Worm (Caenorhabditis elegans) whole organism, L1 larva: ENCODE measurements around the gene elt-7.

ENCODE experiments used
- C04F5.9 ChIP-seq: sonication (generic microtip); optimal IDR thresholded peaks from 2 replicates; lab custom pipeline; 2016; ENCODE audit warnings: missing genetic modification characterization, missing compliant biosample characterization
- C16A3.4 ChIP-seq: fragments of 150-350 bp; optimal IDR thresholded peaks from 2 replicates; lab custom pipeline; 2014; ENCODE audit warnings: missing biosample characterization, missing genetic modification characterization
- C34B4.2 ChIP-seq: sonication (generic microtip); optimal IDR thresholded peaks from 2 replicates; lab custom pipeline; 2017; ENCODE audit warnings: mild to moderate bottlenecking, missing genetic modification characterization, missing compliant biosample characterization
- F16B12.6 ChIP-seq: fragments of 150-350 bp; optimal IDR thresholded peaks from 2 replicates; lab custom pipeline; 2014; ENCODE audit warnings: missing biosample characterization, missing genetic modification characterization
- alr-1 ChIP-seq: fragments of 200-800 bp; sonication (Bioruptor generic); optimal IDR thresholded peaks from 2 replicates; lab custom pipeline; 2018; ENCODE audit warnings: borderline replicate concordance, mild to moderate bottlenecking, missing genetic modification characterization, missing compliant biosample characterization
- aly-2 ChIP-seq: fragments of 150-350 bp; optimal IDR thresholded peaks from 2 replicates; lab custom pipeline; 2014; ENCODE audit warnings: missing biosample characterization, missing genetic modification characterization
- ceh-63 ChIP-seq: fragments of 200-800 bp; sonication (Bioruptor generic); optimal IDR thresholded peaks from 2 replicates; lab custom pipeline; 2018; ENCODE audit warnings: mild to moderate bottlenecking, missing genetic modification characterization, missing compliant biosample characterization
- ceh-90 ChIP-seq: sonication (generic microtip); optimal IDR thresholded peaks from 2 replicates; lab custom pipeline; 2016; ENCODE audit warnings: missing genetic modification characterization, missing compliant biosample characterization
- efl-3 ChIP-seq: fragments of 200-800 bp; sonication (Bioruptor generic); optimal IDR thresholded peaks from 2 replicates; lab custom pipeline; 2018; ENCODE audit warnings: mild to moderate bottlenecking, missing genetic modification characterization, missing compliant biosample characterization
- egl-27 ChIP-seq, 2 experiments: fragments of 150-350 bp in 1 of 2; sonication (generic microtip); optimal IDR thresholded peaks; 3 replicates each; lab custom pipeline; 2017 to 2018; ENCODE audit warnings: missing biosample characterization in 2 of 2, missing genetic modification characterization in 2 of 2, missing genetic modification reagents in 2 of 2
- elt-2 ChIP-seq: sonication (generic microtip); optimal IDR thresholded peaks from 2 replicates; lab custom pipeline; 2016; ENCODE audit warnings: missing genetic modification characterization, mild to moderate bottlenecking, inconsistent platforms, missing compliant biosample characterization, missing genetic modification reagents
- fkh-4 ChIP-seq: sonication (generic microtip); optimal IDR thresholded peaks from 2 replicates; lab custom pipeline; 2016; ENCODE audit warnings: missing compliant biosample characterization, missing genetic modification characterization, borderline replicate concordance
- fkh-8 ChIP-seq: sonication (generic microtip); optimal IDR thresholded peaks from 2 replicates; lab custom pipeline; 2016; ENCODE audit warnings: mild to moderate bottlenecking, missing genetic modification characterization, missing compliant biosample characterization
- hlh-17 ChIP-seq: fragments of 200-800 bp; sonication (Bioruptor generic); optimal IDR thresholded peaks from 2 replicates; lab custom pipeline; 2018; ENCODE audit warnings: missing genetic modification characterization, mild to moderate bottlenecking, missing compliant biosample characterization, moderate library complexity, borderline replicate concordance
- hpl-2 ChIP-seq: fragments of 150-350 bp; optimal IDR thresholded peaks from 2 replicates; lab custom pipeline; 2014; ENCODE audit warnings: missing biosample characterization, missing genetic modification reagents, missing genetic modification characterization
- lin-13 ChIP-seq: fragments of 150-350 bp; optimal IDR thresholded peaks from 2 replicates; lab custom pipeline; 2014; ENCODE audit warnings: missing biosample characterization, missing genetic modification reagents, missing genetic modification characterization
- lin-14 ChIP-seq: fragments of 200-800 bp; sonication (Bioruptor generic); optimal IDR thresholded peaks from 2 replicates; lab custom pipeline; 2018; ENCODE audit warnings: mild to moderate bottlenecking, missing genetic modification characterization, moderate library complexity, missing compliant biosample characterization
- lin-15B ChIP-seq: fragments of 150-350 bp; sonication (generic microtip); optimal IDR thresholded peaks from 3 replicates; lab custom pipeline; 2014; ENCODE audit warnings: missing biosample characterization, missing genetic modification characterization
- lin-35 ChIP-seq, 2 experiments: fragments of 150-350 bp; optimal IDR thresholded peaks; 2 replicates each; lab custom pipeline; 2014; ENCODE audit warnings: missing biosample characterization in 2 of 2, missing genetic modification characterization in 2 of 2, missing genetic modification reagents in 2 of 2
- lin-39 ChIP-seq: fragments of 150-350 bp; optimal IDR thresholded peaks from 2 replicates; lab custom pipeline; 2014; ENCODE audit warnings: missing biosample characterization, missing genetic modification reagents, missing genetic modification characterization
- lir-3 ChIP-seq: sonication (generic microtip); optimal IDR thresholded peaks from 2 replicates; lab custom pipeline; 2016; ENCODE audit warnings: mild to moderate bottlenecking, missing genetic modification characterization, moderate library complexity, missing compliant biosample characterization; ENCODE audit not compliant: poor library complexity
- lsy-2 ChIP-seq, 2 experiments: fragments of 150-350 bp; optimal IDR thresholded peaks; 2 replicates each; lab custom pipeline; 2014; ENCODE audit warnings: missing biosample characterization in 2 of 2, missing genetic modification characterization in 2 of 2
- mab-9 ChIP-seq: fragments of 200-800 bp; sonication (Bioruptor generic); IDR thresholded peaks from 2 replicates; pipeline ENCODE4 v1.3.6; 2022; ENCODE audit warnings: missing genetic modification reagents, missing genetic modification characterization, missing compliant biosample characterization
- nhr-11 ChIP-seq: fragments of 150-350 bp; optimal IDR thresholded peaks from 2 replicates; lab custom pipeline; 2014; ENCODE audit warnings: missing biosample characterization, missing genetic modification characterization
- nhr-237 ChIP-seq: fragments of 150-350 bp; optimal IDR thresholded peaks from 2 replicates; lab custom pipeline; 2014; ENCODE audit warnings: missing biosample characterization, missing genetic modification characterization
- nhr-28 ChIP-seq: fragments of 150-350 bp; optimal IDR thresholded peaks from 2 replicates; lab custom pipeline; 2014; ENCODE audit warnings: missing biosample characterization, missing genetic modification characterization
- nhr-71 ChIP-seq: sonication (generic microtip); optimal IDR thresholded peaks from 2 replicates; lab custom pipeline; 2016; ENCODE audit warnings: mild to moderate bottlenecking, missing genetic modification characterization, moderate library complexity, missing compliant biosample characterization
- nhr-76 ChIP-seq: sonication (generic microtip); optimal IDR thresholded peaks from 2 replicates; lab custom pipeline; 2017; ENCODE audit warnings: missing biosample characterization, missing genetic modification characterization
- rnt-1 ChIP-seq: sonication (generic microtip); optimal IDR thresholded peaks from 2 replicates; lab custom pipeline; 2016; ENCODE audit warnings: mild to moderate bottlenecking, missing genetic modification characterization, moderate library complexity, missing compliant biosample characterization
- snu-23 ChIP-seq: sonication (generic microtip); optimal IDR thresholded peaks from 2 replicates; lab custom pipeline; 2016; ENCODE audit warnings: missing genetic modification characterization, missing compliant biosample characterization
- swsn-7 ChIP-seq: sonication (generic microtip); optimal IDR thresholded peaks from 2 replicates; lab custom pipeline; 2016; ENCODE audit warnings: missing genetic modification characterization, missing compliant biosample characterization
- unc-130 ChIP-seq: fragments of 150-350 bp; optimal IDR thresholded peaks from 2 replicates; lab custom pipeline; 2017; ENCODE audit warnings: missing biosample characterization, missing genetic modification characterization, inconsistent platforms
- unc-30 ChIP-seq: sonication (generic microtip); optimal IDR thresholded peaks from 2 replicates; lab custom pipeline; 2017; ENCODE audit warnings: missing biosample characterization, missing genetic modification characterization
- unc-62 ChIP-seq: fragments of 150-350 bp; optimal IDR thresholded peaks from 2 replicates; lab custom pipeline; 2014; ENCODE audit warnings: missing biosample characterization, missing genetic modification reagents, missing genetic modification characterization
- unc-86 ChIP-seq: sonication (generic microtip); optimal IDR thresholded peaks from 2 replicates; lab custom pipeline; 2016; ENCODE audit warnings: missing genetic modification characterization, missing compliant biosample characterization
- unc-98 ChIP-seq: fragments of 200-800 bp; sonication (Bioruptor generic); IDR thresholded peaks from 2 replicates; pipeline ENCODE4 v1.3.6; 2022; ENCODE audit warnings: missing genetic modification characterization, missing compliant biosample characterization
- vab-15 ChIP-seq: sonication (generic microtip); optimal IDR thresholded peaks from 2 replicates; lab custom pipeline; 2017; ENCODE audit warnings: missing genotype, mild to moderate bottlenecking, missing genetic modification characterization, missing compliant biosample characterization
- zag-1 ChIP-seq: fragments of 150-350 bp; optimal IDR thresholded peaks from 2 replicates; lab custom pipeline; 2014; ENCODE audit warnings: missing biosample characterization, missing genetic modification characterization
- ztf-11 ChIP-seq, 2 experiments: sonication (generic microtip); optimal IDR thresholded peaks; 2 replicates each; lab custom pipeline; 2016 to 2017; ENCODE audit warnings: missing genetic modification characterization in 2 of 2, missing biosample characterization in 1 of 2, missing compliant biosample characterization in 1 of 2

elt-7 gene

DNA sequence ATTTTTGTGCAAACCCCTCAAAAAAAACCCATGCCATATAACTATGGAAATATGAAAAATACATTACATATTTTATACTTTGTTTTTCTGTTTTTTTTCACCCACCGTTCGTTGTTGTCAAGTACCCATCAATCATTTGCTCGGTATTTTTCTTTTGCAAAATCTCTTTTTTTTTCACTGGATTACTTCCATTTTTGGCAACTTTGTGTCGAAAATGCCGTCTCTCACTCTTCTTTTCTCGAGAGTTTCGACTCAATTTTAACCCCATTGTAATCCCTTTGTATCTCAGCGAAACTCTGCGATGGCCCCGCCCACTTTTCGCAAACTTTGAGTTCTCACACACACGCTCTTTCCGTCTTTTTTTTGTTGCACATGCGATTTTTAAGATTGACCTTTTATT lies 4.7 kb downstream of the elt-7 start:
- TF ChIP-seq nhr-28 (tag; lab: Kevin White, UChicago) (no peak), lin-14 (GFP tag; lab: Kevin White, UChicago) (peak; percentile 24), unc-130 (tag; lab: Kevin White, UChicago) (no peak), efl-3 (GFP tag; lab: Kevin White, UChicago) (no peak), C04F5.9 (tag; lab: Kevin White, UChicago) (no peak), unc-30 (tag; lab: Kevin White, UChicago) (peak; percentile 47), lir-3 (tag; lab: Kevin White, UChicago) (no peak), hpl-2 (GFP tag; lab: Kevin White, UChicago) (no peak), C16A3.4 (tag; lab: Kevin White, UChicago) (no peak), ztf-11 (tag; optimal IDR thresholded peaks at IDR 0.05; lab: Kevin White, UChicago) (no peak), lin-39 (tag; lab: Kevin White, UChicago) (no peak), fkh-8 (tag; lab: Kevin White, UChicago) (no peak), nhr-11 (no peak)

DNA sequence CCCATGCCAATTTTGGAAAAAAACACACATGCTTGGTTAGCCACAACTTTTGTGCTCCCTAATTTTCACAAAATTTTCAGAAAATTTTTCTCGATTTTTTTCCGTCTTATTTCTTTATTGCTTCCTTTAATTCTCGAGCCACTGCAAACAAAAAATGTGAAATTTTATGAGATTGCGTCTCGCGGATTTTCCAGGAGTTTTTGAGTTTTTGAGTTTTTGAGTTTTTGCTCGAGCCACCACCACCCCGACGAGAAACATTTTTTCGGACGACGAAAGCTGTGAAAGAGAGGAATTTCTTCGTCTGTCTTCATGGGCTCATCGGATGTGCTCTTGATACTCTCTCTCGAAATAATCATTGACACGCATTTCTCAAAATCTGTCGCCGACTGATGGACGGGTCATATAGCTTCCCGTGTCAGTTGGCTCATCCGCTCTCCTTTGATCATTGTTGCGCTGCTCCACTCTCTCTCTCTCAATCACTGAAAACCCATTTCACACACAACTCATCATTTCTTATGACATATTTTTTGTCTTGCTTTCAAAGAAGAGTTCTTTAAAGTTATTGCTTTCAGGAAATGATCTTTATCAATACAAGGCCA lies 7.0 kb downstream of the elt-7 start, which contains the start of gene C18G1.1:
Gene C18G1.1, plus strand, starts transcription at position 573 of the 599 bp plus-strand sequence.
- TF ChIP-seq unc-130 (tag; lab: Kevin White, UChicago) (peak; percentile 27), nhr-76 (tag; lab: Kevin White, UChicago) (no peak), hlh-17 (GFP tag; lab: Kevin White, UChicago) (no peak), ceh-63 (GFP tag; lab: Kevin White, UChicago) (no peak), nhr-237 (no peak), ceh-90 (tag; lab: Kevin White, UChicago) (no peak), nhr-71 (peak; percentile 50), mab-9 (no peak), rnt-1 (tag; lab: Kevin White, UChicago) (peak; percentile 59), snu-23 (GFP tag; lab: Kevin White, UChicago) (peak; percentile 5), egl-27 (tag; optimal IDR thresholded peaks at IDR 0.05; lab: Kevin White, UChicago) (no peak), lin-35 (GFP tag; optimal IDR thresholded peaks at IDR 0.05; lab: Kevin White, UChicago) (no peak), unc-62 (GFP tag; lab: Kevin White, UChicago) (no peak), F16B12.6 (tag; lab: Kevin White, UChicago) (no peak), C04F5.9 (tag; lab: Kevin White, UChicago) (no peak), swsn-7 (tag; lab: Kevin White, UChicago) (no peak), alr-1 (no peak), fkh-4 (tag; lab: Kevin White, UChicago) (no peak), zag-1 (no peak), lin-13 (GFP tag; lab: Kevin White, UChicago) (no peak), unc-86 (tag; lab: Kevin White, UChicago) (no peak), C16A3.4 (tag; lab: Kevin White, UChicago) (no peak), lin-15B (tag; lab: Kevin White, UChicago) (no peak), lsy-2 (tag; optimal IDR thresholded peaks at IDR 0.05; lab: Kevin White, UChicago) (peak in 1 of 2 experiments; percentile 26), C34B4.2 (tag; lab: Kevin White, UChicago) (no peak), aly-2 (no peak), vab-15 (tag; lab: Kevin White, UChicago) (no peak), unc-98 (GFP tag; lab: Robert Waterston, UW) (no peak)

DNA sequence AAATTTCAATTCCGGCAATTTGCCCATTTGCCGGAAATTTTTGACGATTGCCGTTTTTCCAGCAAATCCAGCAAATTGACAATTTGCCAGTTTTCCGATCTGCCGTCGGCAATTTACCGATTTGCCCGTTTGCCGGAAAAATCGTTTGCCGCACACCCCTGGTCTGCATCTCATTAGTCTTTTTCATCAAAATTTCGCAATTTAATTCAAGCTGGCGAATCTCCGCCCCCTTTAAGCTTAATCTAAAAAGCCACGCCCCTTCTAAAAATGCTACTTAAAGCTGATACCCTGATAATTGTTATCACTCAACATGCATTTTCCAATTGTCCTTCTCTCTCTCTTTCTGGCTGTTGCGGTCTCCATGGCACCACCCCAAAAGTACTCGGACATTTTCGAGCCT lies 12.8 kb downstream of the elt-7 start, which contains the start of gene Y60C6A.1:
Gene Y60C6A.1, plus strand, starts transcription at position 301 of the 400 bp plus-strand sequence.
- no peak for TF ChIP-seq egl-27 (tag; optimal IDR thresholded peaks at IDR 0.05; lab: Kevin White, UChicago)
- no peak for TF ChIP-seq ceh-63 (GFP tag; lab: Kevin White, UChicago)
- TF ChIP-seq elt-2 (tag; lab: Kevin White, UChicago) = no peak
- TF ChIP-seq, all 84 proteins: peak for 0
